Worm (Caenorhabditis elegans) whole organism, L4/young adult: ENCODE data around the gene srd-70.

ENCODE experiments used
- W03F9.2 ChIP-seq: fragments of 150-350 bp; optimal IDR thresholded peaks from 2 replicates; lab custom pipeline; 2014; ENCODE audit warnings: missing biosample characterization, missing genetic modification characterization
- him-1 ChIP-seq: sonication (generic microtip); optimal IDR thresholded peaks from 2 replicates; lab custom pipeline; 2016; ENCODE audit warnings: missing genotype, missing genetic modification reagents, missing genetic modification characterization, missing compliant biosample characterization

DNA sequence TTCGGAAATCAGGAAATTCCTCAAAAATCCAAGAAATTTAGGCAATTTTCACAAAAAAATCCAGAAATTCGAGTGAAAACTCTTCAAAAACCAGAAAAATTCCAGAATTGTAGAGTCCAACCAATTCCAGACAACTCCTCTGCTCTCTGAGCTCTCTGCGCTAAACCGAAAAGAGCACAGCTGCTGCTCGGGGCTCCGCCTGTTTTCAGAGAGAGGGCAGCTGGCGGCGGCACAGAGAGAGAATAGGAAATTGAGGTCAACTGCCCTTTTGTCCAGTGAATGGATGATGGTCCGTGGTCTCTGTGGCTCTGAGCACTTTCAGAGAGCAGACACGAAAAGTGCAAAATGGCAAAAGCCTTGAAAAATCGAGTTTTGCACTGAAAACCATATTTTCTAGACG, 44.9 kb upstream of the srd-70 start:
- TF ChIP-seq W03F9.2 (tag; lab: Kevin White, UChicago) (no peak), him-1 (tag; lab: Kevin White, UChicago) (no peak)
